Worm (Caenorhabditis elegans): ENCODE measurements around the gene T08A9.13.
"Not testable (repeated sequence)": the region's sequence is repeated elsewhere in the genome, so short reads cannot be mapped to it uniquely, and the experiment has no call there.

The T08A9.13 gene

DNA sequence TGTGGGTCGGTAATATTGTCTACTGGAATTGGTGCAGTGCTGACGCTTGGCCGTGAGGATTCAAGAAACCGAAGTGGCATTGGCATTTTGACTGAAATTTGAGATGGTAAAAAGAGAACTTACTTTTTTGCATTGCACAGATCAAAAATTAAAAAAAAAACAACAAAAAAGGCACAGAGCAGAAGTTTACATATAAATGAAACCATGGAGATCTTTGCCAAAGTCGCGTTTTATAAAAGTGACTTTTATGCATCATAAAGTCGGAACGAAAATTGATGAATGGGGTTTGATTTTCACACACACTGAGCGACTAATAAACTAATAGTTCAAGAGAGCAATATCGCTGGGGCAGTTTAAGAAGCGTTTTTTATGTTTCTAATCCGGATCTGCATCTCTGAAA is at the start of gene T08A9.13:
T08A9.13 (minus strand) TSS at position 101 of the 400 bp plus-strand sequence.
- TF ChIP-seq scrt-1 (GFP tag; IDR thresholded peaks at IDR 0.05): no peak
- no peak for TF ChIP-seq B0310.2 (tag; optimal IDR thresholded peaks at IDR 0.05)
- TF ChIP-seq ceh-36 (tag; optimal IDR thresholded peaks at IDR 0.05): no peak
- no peak for TF ChIP-seq hnd-1 (tag; optimal IDR thresholded peaks at IDR 0.05)
- TF ChIP-seq hmbx-1 (tag; optimal IDR thresholded peaks at IDR 0.05): no peak
- no peak for TF ChIP-seq flt-1 (GFP tag; IDR thresholded peaks at IDR 0.05)
- no peak for TF ChIP-seq aly-1 (tag; optimal IDR thresholded peaks at IDR 0.05)
- no peak for TF ChIP-seq sea-1 (GFP tag; conservative IDR thresholded peaks at IDR 0.05)
- no peak for TF ChIP-seq hmg-4 (GFP tag; optimal IDR thresholded peaks at IDR 0.05)
- no peak for TF ChIP-seq ama-1 (optimal IDR thresholded peaks at IDR 0.05)
- no peak for TF ChIP-seq F13C5.2 (tag; optimal IDR thresholded peaks at IDR 0.05)
- no peak for TF ChIP-seq tbx-37 (GFP tag; conservative IDR thresholded peaks at IDR 0.05)
- no peak for TF ChIP-seq ets-7 (tag; optimal IDR thresholded peaks at IDR 0.05)
- TF ChIP-seq pes-1 (GFP tag; IDR thresholded peaks at IDR 0.05): no peak
- no peak for TF ChIP-seq tra-4 (tag; optimal IDR thresholded peaks at IDR 0.05)
- no peak for TF ChIP-seq tbx-11 (GFP tag; IDR thresholded peaks at IDR 0.05)
- no peak for TF ChIP-seq ceh-13 (GFP tag; optimal IDR thresholded peaks at IDR 0.05)

DNA sequence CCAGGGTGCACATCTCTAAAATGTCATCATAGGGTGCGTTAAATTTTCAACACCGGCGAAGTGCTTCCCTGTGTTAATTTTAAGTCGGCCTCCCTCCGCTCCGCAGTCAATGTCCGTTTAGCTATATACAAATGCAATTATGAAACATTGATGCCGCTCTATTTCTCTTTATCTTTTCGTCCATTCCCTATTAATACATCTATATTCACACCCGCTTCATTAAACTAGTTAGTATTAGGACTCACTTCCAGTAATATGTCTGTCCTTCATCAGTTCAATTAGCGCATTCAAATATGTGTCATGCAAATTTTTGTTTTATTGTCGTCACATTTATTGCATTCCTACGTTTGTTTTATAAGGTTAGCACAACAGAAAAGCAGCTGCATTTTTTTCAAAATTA is 49.7 kb upstream of the T08A9.13 start:
- TF ChIP-seq ama-1 (optimal IDR thresholded peaks at IDR 0.05) (no peak), tbx-37 (GFP tag; conservative IDR thresholded peaks at IDR 0.05) (no peak), hmbx-1 (tag; optimal IDR thresholded peaks at IDR 0.05) (no peak), ceh-36 (tag; optimal IDR thresholded peaks at IDR 0.05) (no peak), tra-4 (tag; optimal IDR thresholded peaks at IDR 0.05) (no peak), ets-7 (tag; optimal IDR thresholded peaks at IDR 0.05) (no peak), scrt-1 (GFP tag; IDR thresholded peaks at IDR 0.05) (no peak), flt-1 (GFP tag; IDR thresholded peaks at IDR 0.05) (no peak), aly-1 (tag; optimal IDR thresholded peaks at IDR 0.05) (no peak), pes-1 (GFP tag; IDR thresholded peaks at IDR 0.05) (no peak)

- TF ChIP-seq hnd-1 (tag; optimal IDR thresholded peaks at IDR 0.05): no peak
- no peak for TF ChIP-seq hmbx-1 (tag; optimal IDR thresholded peaks at IDR 0.05)
- no peak for TF ChIP-seq tra-4 (tag; optimal IDR thresholded peaks at IDR 0.05)
- TF ChIP-seq ceh-13 (GFP tag; optimal IDR thresholded peaks at IDR 0.05): no peak
- no peak for TF ChIP-seq ets-7 (tag; optimal IDR thresholded peaks at IDR 0.05)
- TF ChIP-seq F13C5.2 (tag; optimal IDR thresholded peaks at IDR 0.05): no peak
- TF ChIP-seq scrt-1 (GFP tag; IDR thresholded peaks at IDR 0.05): no peak
- TF ChIP-seq ceh-36 (tag; optimal IDR thresholded peaks at IDR 0.05): no peak
- TF ChIP-seq flt-1 (GFP tag; IDR thresholded peaks at IDR 0.05): no peak
- TF ChIP-seq tbx-11 (GFP tag; IDR thresholded peaks at IDR 0.05): no peak
- no peak for TF ChIP-seq pes-1 (GFP tag; IDR thresholded peaks at IDR 0.05)
- no peak for TF ChIP-seq B0310.2 (tag; optimal IDR thresholded peaks at IDR 0.05)
- TF ChIP-seq tbx-37 (GFP tag; conservative IDR thresholded peaks at IDR 0.05): no peak
- no peak for TF ChIP-seq ama-1 (optimal IDR thresholded peaks at IDR 0.05)
- no peak for TF ChIP-seq hmg-4 (GFP tag; optimal IDR thresholded peaks at IDR 0.05)
- no peak for TF ChIP-seq sea-1 (GFP tag; conservative IDR thresholded peaks at IDR 0.05)
- TF ChIP-seq aly-1 (tag; optimal IDR thresholded peaks at IDR 0.05): no peak
Observed at ce11 chrX:7369770-7370169, 47.5 kb upstream of the T08A9.13 start.

DNA sequence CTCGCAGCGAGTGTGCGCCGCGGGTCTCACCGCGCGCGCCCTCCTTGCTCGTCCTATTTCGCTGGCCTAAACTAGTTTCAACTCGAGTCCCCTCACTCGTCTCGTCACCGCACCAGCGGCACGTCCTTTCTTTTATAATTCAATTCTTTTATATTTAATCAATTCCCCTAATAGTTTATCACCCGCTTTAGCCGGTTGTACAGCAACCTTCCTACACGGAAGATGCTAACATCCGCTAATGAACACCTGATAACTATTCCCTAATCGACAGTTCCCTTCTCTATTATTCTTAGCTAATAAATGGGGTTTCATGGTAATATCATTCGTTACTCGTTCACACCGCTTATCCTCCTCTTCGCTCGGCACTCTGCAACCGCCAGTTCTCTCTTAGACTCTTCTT is 43.0 kb upstream of the T08A9.13 start, which contains the start of gene C56G3.2:
C56G3.2 (plus strand) TSS at position 301 of the 400 bp plus-strand sequence.
- not testable (repeated sequence) for TF ChIP-seq hmbx-1 (tag; optimal IDR thresholded peaks at IDR 0.05); tra-4 (tag; optimal IDR thresholded peaks at IDR 0.05); pes-1 (GFP tag; IDR thresholded peaks at IDR 0.05)

DNA sequence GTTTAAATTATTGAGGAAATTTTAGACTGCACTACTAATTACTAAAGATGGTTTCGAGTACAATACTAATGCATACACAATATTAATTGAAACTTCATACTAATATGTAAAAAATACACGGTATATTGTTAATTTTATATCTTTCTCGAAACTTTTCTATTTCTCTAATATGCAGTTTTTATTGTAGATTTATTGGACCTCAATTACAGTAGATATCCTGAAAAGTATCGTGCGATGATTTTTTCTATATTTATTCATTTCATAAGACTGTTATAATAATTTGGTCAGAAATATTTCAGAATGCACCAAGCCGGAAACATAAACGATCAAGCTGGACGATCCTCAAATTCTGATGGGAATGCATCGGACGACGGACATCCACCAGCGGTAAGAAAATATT is 21.5 kb upstream of the T08A9.13 start, which contains the start of gene C07D8.5:
C07D8.5 (plus strand) TSS at position 301 of the 400 bp plus-strand sequence.
- no peak for TF ChIP-seq ama-1 (optimal IDR thresholded peaks at IDR 0.05)
- no peak for TF ChIP-seq ets-7 (tag; optimal IDR thresholded peaks at IDR 0.05)
- TF ChIP-seq sea-1 (GFP tag; conservative IDR thresholded peaks at IDR 0.05): no peak
- no peak for TF ChIP-seq hnd-1 (tag; optimal IDR thresholded peaks at IDR 0.05)
- no peak for TF ChIP-seq aly-1 (tag; optimal IDR thresholded peaks at IDR 0.05)
- TF ChIP-seq tbx-11 (GFP tag; IDR thresholded peaks at IDR 0.05): no peak
- TF ChIP-seq F13C5.2 (tag; optimal IDR thresholded peaks at IDR 0.05): no peak
- no peak for TF ChIP-seq pes-1 (GFP tag; IDR thresholded peaks at IDR 0.05)
- no peak for TF ChIP-seq flt-1 (GFP tag; IDR thresholded peaks at IDR 0.05)
- TF ChIP-seq ceh-36 (tag; optimal IDR thresholded peaks at IDR 0.05): no peak
- no peak for TF ChIP-seq hmg-4 (GFP tag; optimal IDR thresholded peaks at IDR 0.05)
- TF ChIP-seq ceh-13 (GFP tag; optimal IDR thresholded peaks at IDR 0.05): no peak
- TF ChIP-seq scrt-1 (GFP tag; IDR thresholded peaks at IDR 0.05): no peak
- no peak for TF ChIP-seq B0310.2 (tag; optimal IDR thresholded peaks at IDR 0.05)
- TF ChIP-seq tbx-37 (GFP tag; conservative IDR thresholded peaks at IDR 0.05): no peak
- no peak for TF ChIP-seq tra-4 (tag; optimal IDR thresholded peaks at IDR 0.05)
- no peak for TF ChIP-seq hmbx-1 (tag; optimal IDR thresholded peaks at IDR 0.05)

- no peak for TF ChIP-seq hmg-4 (GFP tag; optimal IDR thresholded peaks at IDR 0.05)
- no peak for TF ChIP-seq aly-1 (tag; optimal IDR thresholded peaks at IDR 0.05)
- no peak for TF ChIP-seq tra-4 (tag; optimal IDR thresholded peaks at IDR 0.05)
- no peak for TF ChIP-seq hmbx-1 (tag; optimal IDR thresholded peaks at IDR 0.05)
- TF ChIP-seq pes-1 (GFP tag; IDR thresholded peaks at IDR 0.05): no peak
- no peak for TF ChIP-seq B0310.2 (tag; optimal IDR thresholded peaks at IDR 0.05)
- TF ChIP-seq flt-1 (GFP tag; IDR thresholded peaks at IDR 0.05): no peak
- no peak for TF ChIP-seq scrt-1 (GFP tag; IDR thresholded peaks at IDR 0.05)
- TF ChIP-seq ceh-36 (tag; optimal IDR thresholded peaks at IDR 0.05): no peak
- no peak for TF ChIP-seq tbx-11 (GFP tag; IDR thresholded peaks at IDR 0.05)
Observed at ce11 chrX:7343218-7343617, 21.0 kb upstream of the T08A9.13 start.

DNA sequence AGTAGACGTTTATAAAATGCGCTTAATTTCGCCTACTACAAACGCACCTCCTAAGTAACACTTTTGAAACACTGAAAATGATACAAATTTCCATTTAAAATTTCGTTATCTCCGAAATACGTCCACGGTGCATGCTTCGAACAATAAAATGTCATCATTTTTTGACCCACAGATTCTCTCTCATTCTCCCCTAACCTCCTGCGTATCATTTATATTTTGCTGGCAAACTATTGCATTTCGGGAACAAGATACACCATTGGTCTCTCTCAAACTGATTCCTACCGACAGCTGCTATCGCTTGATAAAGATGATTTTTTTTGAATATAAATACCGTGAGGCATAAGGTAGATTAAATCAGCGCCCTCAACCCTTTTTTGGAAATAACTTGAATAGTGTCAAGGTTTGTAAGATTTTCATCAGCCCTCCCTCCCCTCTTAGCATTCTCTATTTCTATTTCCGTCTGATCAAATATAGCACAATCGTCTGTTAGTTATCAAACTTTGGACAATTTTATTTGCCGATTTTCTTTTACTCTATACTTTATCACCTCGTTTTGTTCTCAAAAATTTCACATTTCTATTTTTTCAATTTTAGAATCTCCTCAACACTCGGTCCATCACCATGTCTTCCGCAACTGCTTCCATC is 18.8 kb upstream of the T08A9.13 start, which contains the start of gene C07D8.6:
C07D8.6 (plus strand) TSS at position 595 of the 645 bp plus-strand sequence.
- TF ChIP-seq B0310.2 (tag; optimal IDR thresholded peaks at IDR 0.05) (no peak), ceh-13 (GFP tag; optimal IDR thresholded peaks at IDR 0.05) (no peak), hnd-1 (tag; optimal IDR thresholded peaks at IDR 0.05) (no peak), ama-1 (optimal IDR thresholded peaks at IDR 0.05) (no peak), tbx-11 (GFP tag; IDR thresholded peaks at IDR 0.05) (no peak), hmbx-1 (tag; optimal IDR thresholded peaks at IDR 0.05) (no peak), scrt-1 (GFP tag; IDR thresholded peaks at IDR 0.05) (no peak), ceh-36 (tag; optimal IDR thresholded peaks at IDR 0.05) (no peak), flt-1 (GFP tag; IDR thresholded peaks at IDR 0.05) (no peak), sea-1 (GFP tag; conservative IDR thresholded peaks at IDR 0.05) (no peak), hmg-4 (GFP tag; optimal IDR thresholded peaks at IDR 0.05) (no peak), pes-1 (GFP tag; IDR thresholded peaks at IDR 0.05) (no peak), aly-1 (tag; optimal IDR thresholded peaks at IDR 0.05) (no peak), ets-7 (tag; optimal IDR thresholded peaks at IDR 0.05) (no peak), tra-4 (tag; optimal IDR thresholded peaks at IDR 0.05) (no peak), tbx-37 (GFP tag; conservative IDR thresholded peaks at IDR 0.05) (no peak), F13C5.2 (tag; optimal IDR thresholded peaks at IDR 0.05) (no peak)
